Fruit fly (Drosophila melanogaster) ovary, adult (tissue): Measurements from ENCODE around the gene Polr2L.

Experiments used
- CG17801 ChIP-seq: fragments of 200-800 bp; optimal IDR thresholded peaks from 2 replicates; lab custom pipeline; 2019; ENCODE audit warnings: missing biosample characterization, mild to moderate bottlenecking, missing genetic modification characterization, moderate library complexity; ENCODE audit not compliant: partially characterized antibody

The Polr2L gene

DNA sequence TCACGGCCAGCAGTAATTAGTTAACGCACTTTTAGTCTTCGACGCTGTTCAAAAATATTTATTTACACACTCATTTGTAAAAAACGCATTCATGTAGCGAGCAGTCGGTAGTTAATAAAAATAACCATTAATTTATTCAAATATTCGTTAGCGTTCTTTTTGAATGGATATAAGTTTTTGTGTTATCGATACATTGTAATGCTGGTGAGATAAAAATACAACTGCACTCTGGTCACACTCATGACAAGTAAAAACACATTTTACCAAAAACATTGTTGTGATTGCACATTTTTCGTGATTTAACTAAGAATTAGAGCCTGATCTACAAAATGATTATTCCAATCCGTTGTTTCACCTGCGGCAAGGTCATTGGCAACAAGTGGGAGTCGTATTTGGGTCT lies at the start of gene Polr2L:
Gene Polr2L (plus strand): TSS at position 223 of the 400 bp plus-strand sequence.
- TF ChIP-seq CG17801 (GFP tag; lab: Kevin White, UChicago): no peak

- TF ChIP-seq CG17801 (GFP tag; lab: Kevin White, UChicago): no peak
Measured at dm6 chr3R:24667538-24668207, 49.6 kb upstream of the Polr2L start.

DNA sequence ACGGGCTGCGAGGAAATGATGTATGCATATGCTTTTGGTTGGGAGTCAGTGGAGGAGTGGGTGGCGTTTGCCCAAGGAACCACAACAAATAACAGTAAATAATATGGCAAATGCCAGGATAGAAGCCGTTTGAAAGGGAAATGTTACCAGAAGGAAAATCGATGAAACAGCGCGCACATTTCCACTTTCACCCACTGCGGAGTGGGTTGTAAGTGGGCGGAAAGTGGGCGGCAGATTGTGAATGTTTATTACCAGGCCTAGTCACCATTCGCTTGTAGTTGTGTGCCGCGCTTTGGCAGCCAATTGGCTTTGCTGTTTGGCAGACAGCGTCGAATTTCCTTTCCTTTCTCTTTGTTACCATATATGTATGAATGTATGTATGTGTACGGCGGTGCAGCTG lies 45.6 kb upstream of the Polr2L start:
- no peak for TF ChIP-seq CG17801 (GFP tag; lab: Kevin White, UChicago)

dm6 chr3R:24692863-24693262 lies 24.4 kb upstream of the Polr2L start:
- no peak for TF ChIP-seq CG17801 (GFP tag; lab: Kevin White, UChicago)

DNA sequence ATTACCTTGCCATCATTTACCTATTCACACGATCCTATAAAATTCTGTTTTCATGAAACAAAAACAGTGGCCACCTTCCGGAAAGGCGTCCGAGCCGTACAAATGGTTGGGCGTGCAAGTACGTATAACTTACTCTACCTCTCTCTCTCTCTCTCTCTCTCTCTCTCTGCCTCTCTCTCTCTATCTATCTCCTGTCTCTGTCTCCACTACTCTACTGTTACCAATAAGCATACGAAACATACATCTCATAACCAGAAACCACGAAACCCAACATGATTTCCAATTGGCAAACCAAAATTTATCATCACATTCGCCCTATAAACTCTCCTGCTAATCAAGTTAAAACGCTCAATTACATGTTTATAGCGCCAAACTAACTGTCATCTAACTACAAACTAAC lies 18.0 kb upstream of the Polr2L start:
- no peak for TF ChIP-seq CG17801 (GFP tag; lab: Kevin White, UChicago)

DNA sequence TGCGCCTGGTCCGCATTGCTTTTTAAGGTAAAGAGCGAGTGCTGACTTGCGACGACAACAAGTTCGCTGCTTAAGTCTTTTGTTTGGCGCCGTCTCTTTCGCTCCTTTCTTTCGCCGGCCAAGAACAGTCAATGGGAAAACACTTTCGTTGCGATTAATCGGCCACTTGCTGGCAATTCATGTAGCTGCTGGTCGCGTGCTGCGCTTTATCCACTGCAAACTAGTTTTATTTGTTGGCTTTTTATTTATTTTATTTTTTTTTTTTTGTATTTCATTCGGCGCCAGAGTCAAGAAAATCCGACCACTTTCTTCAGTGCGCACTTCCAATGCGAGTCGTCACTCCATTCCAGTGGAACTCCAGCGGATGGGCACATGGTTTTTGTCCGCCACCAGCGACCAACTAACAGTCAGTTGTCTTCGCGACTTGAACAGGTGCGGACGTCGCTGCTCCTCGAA lies 4.9 kb upstream of the Polr2L start, which contains the start of the genes CG13627 and CG46316:
Gene CG13627 (plus strand): TSS at position 406 of the 456 bp plus-strand sequence.
Gene CG46316 (plus strand): TSS at position 406 of the 456 bp plus-strand sequence.
- TF ChIP-seq CG17801 (GFP tag; lab: Kevin White, UChicago): no peak

- no peak for TF ChIP-seq CG17801 (GFP tag; lab: Kevin White, UChicago)
Measured at dm6 chr3R:24719314-24720290, 2.3 kb downstream of the Polr2L start, which contains the start of the genes CG13630 and tok. Gene CG13630 (minus strand): TSS chr3R:24719364. Gene tok (plus strand): TSS chr3R:24719697.

DNA sequence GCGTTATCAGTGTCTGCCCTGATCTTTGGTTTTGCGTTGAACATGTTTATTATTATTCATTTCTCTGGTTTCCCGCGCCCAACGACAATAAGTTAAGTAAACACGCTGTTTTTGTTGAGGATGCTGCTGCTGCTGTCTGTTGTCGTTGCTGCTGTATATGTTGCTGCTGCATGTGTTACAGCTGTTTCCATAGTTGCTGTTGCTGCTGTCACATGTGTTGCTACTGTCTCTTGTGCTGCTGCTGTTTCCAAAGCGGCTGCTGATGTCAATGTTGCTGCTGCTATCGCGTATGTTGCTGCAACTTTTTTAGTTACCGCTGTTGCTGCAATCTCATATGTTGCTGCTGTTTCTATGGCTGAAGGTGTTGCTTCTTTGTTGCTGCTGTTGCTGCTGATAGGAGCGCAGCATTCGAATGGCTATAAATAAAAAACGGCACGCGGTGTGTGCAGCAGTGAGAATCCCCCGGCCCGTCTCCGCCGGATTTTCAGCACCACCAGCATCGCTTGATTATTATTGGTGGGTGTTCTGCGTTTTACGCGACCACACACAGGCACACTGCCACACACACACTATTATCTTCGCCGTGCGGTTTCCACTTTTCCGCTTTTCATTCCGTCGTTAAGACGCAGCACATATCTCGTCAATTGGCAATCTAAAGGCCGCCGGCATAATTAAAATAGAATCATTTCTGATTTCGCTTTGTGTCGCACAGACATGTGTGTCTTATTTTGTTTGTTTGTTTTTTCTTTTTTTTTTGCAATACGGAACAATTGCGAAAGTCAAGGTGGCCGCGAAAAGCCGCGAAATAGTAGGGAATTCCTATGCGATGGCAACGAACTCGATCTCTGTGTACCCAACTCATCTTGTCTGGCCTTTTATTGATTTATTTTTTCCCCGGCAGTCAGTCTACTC lies 3.4 kb downstream of the Polr2L start:
- TF ChIP-seq CG17801 (GFP tag; lab: Kevin White, UChicago): no peak

DNA sequence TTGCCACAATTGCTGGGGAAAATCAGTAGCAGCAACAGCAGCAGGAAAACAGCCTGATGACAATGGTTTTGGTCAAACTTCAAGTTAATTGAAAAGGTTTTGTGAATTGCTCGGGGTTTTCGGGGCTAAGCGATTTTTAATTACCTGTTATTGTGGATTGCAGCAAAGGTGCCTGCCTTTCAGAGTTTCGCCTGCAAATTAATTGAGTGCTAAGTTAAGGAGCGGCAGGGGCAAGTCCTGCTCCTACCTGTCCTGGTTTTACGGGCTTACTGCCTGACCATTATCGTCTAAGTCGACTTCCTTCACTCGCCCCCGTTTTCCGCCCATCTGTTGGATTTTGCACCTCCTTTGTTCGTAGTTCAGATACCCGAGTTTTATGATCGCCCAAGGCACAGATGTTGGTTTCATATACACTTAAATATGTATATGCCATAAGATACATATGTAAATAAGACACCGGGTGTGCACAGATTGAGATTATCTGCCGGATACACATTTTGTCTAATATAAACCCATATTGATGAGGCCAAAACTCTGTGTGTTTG lies 9.1 kb downstream of the Polr2L start:
- TF ChIP-seq CG17801 (GFP tag; lab: Kevin White, UChicago): no peak

DNA sequence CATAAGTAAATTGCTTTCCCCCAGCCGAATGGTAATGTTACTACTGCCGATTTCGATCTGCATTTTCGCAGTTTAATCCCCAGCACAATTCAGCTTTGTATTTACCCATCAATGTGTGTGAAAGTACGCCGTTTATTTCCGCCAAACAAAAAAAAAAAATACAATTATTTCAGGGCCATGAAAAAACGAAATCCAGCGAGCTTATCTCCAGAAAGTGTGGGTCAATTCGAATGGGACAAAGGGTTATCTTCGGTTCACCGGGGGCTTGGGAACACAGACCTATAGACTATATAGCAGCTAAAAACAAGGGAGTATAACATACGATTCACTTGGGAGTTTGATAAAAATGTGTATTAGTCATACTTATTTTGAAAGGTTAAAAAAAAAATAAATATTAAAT lies 9.7 kb downstream of the Polr2L start:
- no peak for TF ChIP-seq CG17801 (GFP tag; lab: Kevin White, UChicago)

- no peak for TF ChIP-seq CG17801 (GFP tag; lab: Kevin White, UChicago)
Measured at dm6 chr3R:24749055-24749992, 32.0 kb downstream of the Polr2L start, which contains the start of gene tld. Gene tld (plus strand): TSS chr3R:24749731.

DNA sequence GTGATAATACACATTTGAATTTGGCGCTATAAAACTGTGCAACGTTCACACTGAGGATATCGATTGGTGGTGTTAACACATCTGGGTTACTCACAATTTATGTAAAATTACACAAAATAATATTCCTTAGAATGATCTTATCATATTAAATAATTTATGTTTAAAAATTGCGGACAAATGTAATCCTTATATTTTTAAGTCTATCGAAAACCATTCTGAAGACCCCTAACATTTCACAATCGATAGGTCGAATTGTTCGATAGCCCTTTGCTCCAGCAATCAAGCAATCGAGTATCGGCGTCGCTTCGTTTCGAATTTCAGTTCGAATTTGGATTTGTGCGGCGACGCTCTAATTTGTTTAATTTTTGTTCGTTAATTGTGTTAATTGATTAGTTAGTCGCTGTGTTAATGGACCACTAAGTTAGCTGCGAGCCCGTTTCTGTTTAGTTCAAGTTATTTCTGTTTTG lies 36.3 kb downstream of the Polr2L start, which contains the start of gene asp:
Gene asp (plus strand): TSS at position 289 of the 467 bp plus-strand sequence.
- no peak for TF ChIP-seq CG17801 (GFP tag; lab: Kevin White, UChicago)

DNA sequence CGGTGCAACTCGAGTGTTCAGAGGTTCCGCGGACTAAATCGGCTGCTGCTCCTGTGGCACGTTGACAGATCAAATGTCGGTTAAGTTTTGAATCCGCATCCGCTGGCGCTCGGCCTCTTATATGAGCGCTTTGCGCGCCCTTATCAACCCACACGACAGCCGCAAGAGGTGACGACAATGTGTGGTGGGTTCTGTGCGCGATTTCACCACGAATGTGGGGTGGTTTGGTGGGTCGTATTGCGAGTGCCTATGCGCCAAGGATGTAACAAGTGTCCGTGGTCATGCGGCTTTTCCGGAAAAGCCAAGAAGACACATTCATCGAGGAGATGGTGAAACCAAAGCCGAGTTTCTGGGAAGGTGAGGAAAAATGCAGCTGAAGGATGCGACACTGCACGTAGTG lies 47.7 kb downstream of the Polr2L start, which contains the start of gene AstA:
Gene AstA (minus strand): TSS at position 101 of the 400 bp plus-strand sequence.
- TF ChIP-seq CG17801 (GFP tag; lab: Kevin White, UChicago): no peak
